Fruit fly (Drosophila melanogaster): ENCODE measurements around the gene alpha-Man-IIb.

- TF ChIP-seq achi (GFP tag; optimal IDR thresholded peaks at IDR 0.05) (no peak), CG31627 (GFP tag; optimal IDR thresholded peaks at IDR 0.05) (no peak), CG3919 (GFP tag; optimal IDR thresholded peaks at IDR 0.05) (no peak), Lpt (GFP tag; optimal IDR thresholded peaks at IDR 0.05) (no peak), CG4318 (GFP tag; optimal IDR thresholded peaks at IDR 0.05) (no peak), Ets21C (GFP tag; optimal IDR thresholded peaks at IDR 0.05) (no peak), CG8119 (GFP tag; IDR thresholded peaks at IDR 0.05) (no peak), CG1621 (tag; optimal IDR thresholded peaks at IDR 0.05) (no peak), CG10631 (GFP tag; optimal IDR thresholded peaks at IDR 0.05) (no peak), CG6854 (GFP tag; optimal IDR thresholded peaks at IDR 0.05) (no peak)
Measured at dm6 chr3R:15775242-15775641, 28.8 kb upstream of the alpha-Man-IIb start, which contains the start of gene CG45207.
